Worm (Caenorhabditis elegans): ENCODE measurements around the gene F41H10.2.

Gene F41H10.2

ce11 chrIV:5374946-5375345 lies 6.5 kb upstream of the F41H10.2 start:
- no peak for TF ChIP-seq ceh-79 (tag; optimal IDR thresholded peaks at IDR 0.05)
- 0 out of 2 replicates have a peak, but pooled peaks have one; percentile 7 for TF ChIP-seq Y56A3A.18 (GFP tag; IDR thresholded peaks at IDR 0.05)
- no peak for TF ChIP-seq ceh-58 (GFP tag; IDR thresholded peaks at IDR 0.05)
- no peak for TF ChIP-seq tbp1 (GFP tag; optimal IDR thresholded peaks at IDR 0.05)
- TF ChIP-seq Y53G8AR.9 (GFP tag; conservative IDR thresholded peaks at IDR 0.05): 0 out of 2 replicates have a peak, but pooled peaks have one; percentile 9
- TF ChIP-seq cebp-1 (GFP tag; IDR thresholded peaks at IDR 0.05): no peak
- TF ChIP-seq cebp-1 (tag; optimal IDR thresholded peaks at IDR 0.05): no peak
- no peak for TF ChIP-seq F10E7.11 (tag; optimal IDR thresholded peaks at IDR 0.05)
- TF ChIP-seq zim-3 (tag; optimal IDR thresholded peaks at IDR 0.05): peak; percentile 35
- TF ChIP-seq lin-40 (tag; optimal IDR thresholded peaks at IDR 0.05): no peak
- TF ChIP-seq F37B4.10 (GFP tag; IDR thresholded peaks at IDR 0.05): no peak
- TF ChIP-seq Y79H2A.3 (GFP tag; conservative IDR thresholded peaks at IDR 0.05): no peak
- TF ChIP-seq madf-10 (tag; optimal IDR thresholded peaks at IDR 0.05): no peak
- no peak for TF ChIP-seq nfyb-1 (GFP tag; IDR thresholded peaks at IDR 0.05)
- no peak for TF ChIP-seq egl-18 (GFP tag; IDR thresholded peaks at IDR 0.05)
- 0 out of 2 replicates have a peak, but pooled peaks have one; percentile 4 for TF ChIP-seq cebp-2 (GFP tag; IDR thresholded peaks at IDR 0.05)
- TF ChIP-seq F52B5.7 (tag; optimal IDR thresholded peaks at IDR 0.05): peak; percentile 51
- no peak for TF ChIP-seq atf-7 (tag; optimal IDR thresholded peaks at IDR 0.05)

- TF ChIP-seq hsf-1 (GFP tag; IDR thresholded peaks at IDR 0.05) (no peak), chd-7 (tag; optimal IDR thresholded peaks at IDR 0.05) (no peak), F49E8.2 (tag; optimal IDR thresholded peaks at IDR 0.05; ENCODE audit: insufficient read depth) (no peak), sdz-38 (tag; optimal IDR thresholded peaks at IDR 0.05) (no peak), ceh-91 (GFP tag; IDR thresholded peaks at IDR 0.05) (no peak), fkh-3 (tag; optimal IDR thresholded peaks at IDR 0.05) (no peak), nhr-80 (tag; optimal IDR thresholded peaks at IDR 0.05) (peak; percentile 77), aptf-2 (GFP tag; conservative IDR thresholded peaks at IDR 0.05) (no peak)
Observed at ce11 chrIV:5377062-5377461, 4.4 kb upstream of the F41H10.2 start, which contains the start of gene elo-5. Gene elo-5 (minus strand): TSS chrIV:5377117.

- TF ChIP-seq athp-1 (tag; optimal IDR thresholded peaks at IDR 0.05): no peak
- peak; percentile 67 for TF ChIP-seq nhr-80 (tag; optimal IDR thresholded peaks at IDR 0.05)
Observed at ce11 chrIV:5380140-5380539, 1.3 kb upstream of the F41H10.2 start.

- TF ChIP-seq D2030.7 (GFP tag; IDR thresholded peaks at IDR 0.05) (no peak), ekl-4 (GFP tag; IDR thresholded peaks at IDR 0.05) (no peak), ceh-40 (GFP tag; IDR thresholded peaks at IDR 0.05) (no peak), madf-8 (GFP tag; conservative IDR thresholded peaks at IDR 0.05) (no peak), efl-1 (GFP tag; optimal IDR thresholded peaks at IDR 0.05) (no peak), F49E8.2 (tag; optimal IDR thresholded peaks at IDR 0.05; ENCODE audit: insufficient read depth) (no peak), F37B4.10 (GFP tag; IDR thresholded peaks at IDR 0.05) (no peak), nhr-120 (GFP tag; IDR thresholded peaks at IDR 0.05) (no peak), dpl-1 (GFP tag; optimal IDR thresholded peaks at IDR 0.05) (no peak), snpc-1.1 (tag; optimal IDR thresholded peaks at IDR 0.05; ENCODE audit: insufficient read depth) (no peak), pbrm-1 (GFP tag; IDR thresholded peaks at IDR 0.05) (no peak), ztf-6 (GFP tag; IDR thresholded peaks at IDR 0.05) (no peak), rcor-1 (GFP tag; IDR thresholded peaks at IDR 0.05) (no peak), Y53F4B.3 (GFP tag; IDR thresholded peaks at IDR 0.05) (no peak), lin-54 (GFP tag; optimal IDR thresholded peaks at IDR 0.05) (no peak), snpc-1.3 (tag; optimal IDR thresholded peaks at IDR 0.05; ENCODE audit: insufficient read depth) (no peak), rec-8 (tag; optimal IDR thresholded peaks at IDR 0.05) (no peak), sea-2 (GFP tag; IDR thresholded peaks at IDR 0.05) (no peak), egl-44 (GFP tag; IDR thresholded peaks at IDR 0.05) (no peak)
Observed at ce11 chrIV:5382609-5383008, 1.2 kb downstream of the F41H10.2 start, which contains the start of gene F41H10.1. Gene F41H10.1 (plus strand): TSS chrIV:5382909.
